Fruit fly (Drosophila melanogaster) S2 (cell line): Measurements from ENCODE around the gene ATbp.
A peak's percentile ranks its signal among the peaks of the same experiment; 100 is the strongest.

Source experiments
- CG8478 ChIP-seq: fragments of >200 bp; optimal IDR thresholded peaks from 2 replicates; lab custom pipeline; 2018
- CTCF ChIP-seq, 2 experiments: fragments of >200 bp; optimal IDR thresholded peaks; 2 replicates each; lab custom pipeline; 2018

dm6 chrX:23067521-23068459, 38.0 kb upstream of the ATbp start, which contains the start of gene CG17167:
- TF ChIP-seq CTCF (optimal IDR thresholded peaks at IDR 0.05; lab: Kevin White, UChicago) = peak; percentile 24 to 76
- no peak for TF ChIP-seq CG8478 (lab: Kevin White, UChicago)
